Fruit fly (Drosophila melanogaster): Measurements from ENCODE around the gene CG32240.

dm6 chr3L:4381529-4381928 is at the start of gene CG32240:
- TF ChIP-seq mld (GFP tag; IDR thresholded peaks at IDR 0.05; ENCODE audit: partially characterized antibody), result no peak
- TF ChIP-seq mam (GFP tag; optimal IDR thresholded peaks at IDR 0.05), result no peak
- no peak for TF ChIP-seq CG3281 (GFP tag; optimal IDR thresholded peaks at IDR 0.05)
- TF ChIP-seq Meics (GFP tag; optimal IDR thresholded peaks at IDR 0.05), result no peak
- TF ChIP-seq CG4730 (GFP tag; IDR thresholded peaks at IDR 0.05), result no peak
- TF ChIP-seq lilli (GFP tag; optimal IDR thresholded peaks at IDR 0.05), result no peak
- TF ChIP-seq oc (tag; optimal IDR thresholded peaks at IDR 0.05), result no peak

All from whole organism, embryonic.